Worm (Caenorhabditis elegans): Measurements from ENCODE around the gene M04B2.7.

ce11 chrIV:11524241-11524692 is 24.3 kb downstream of the M04B2.7 start, which contains the start of gene mep-1:
- TF ChIP-seq mxl-3 (GFP tag; optimal IDR thresholded peaks at IDR 0.05) = peak; percentile 37
- peak; percentile 4 for TF ChIP-seq fkh-10 (GFP tag; optimal IDR thresholded peaks at IDR 0.05)
- TF ChIP-seq mxl-2 (GFP tag; conservative IDR thresholded peaks at IDR 0.05) = no peak
- TF ChIP-seq fos-1 (tag; optimal IDR thresholded peaks at IDR 0.05) = no peak
- peak; percentile 6 for TF ChIP-seq dve-1 (tag; optimal IDR thresholded peaks at IDR 0.05; ENCODE audit: insufficient read depth)
- 0 out of 2 replicates have a peak, but pooled peaks have one; percentile 66 for TF ChIP-seq D1046.2 (GFP tag; IDR thresholded peaks at IDR 0.05)
- TF ChIP-seq R02D3.7 (tag; optimal IDR thresholded peaks at IDR 0.05) = peak; percentile 5
- no peak for TF ChIP-seq nhr-41 (GFP tag; IDR thresholded peaks at IDR 0.05)
- TF ChIP-seq nhr-77 (tag; optimal IDR thresholded peaks at IDR 0.05) = peak; percentile 12
- TF ChIP-seq ama-1 (optimal IDR thresholded peaks at IDR 0.05) = peak; percentile 71
- no peak for TF ChIP-seq skn-1 (tag; optimal IDR thresholded peaks at IDR 0.05)
